Worm (Caenorhabditis elegans): ENCODE measurements around the gene C16A11.10.

The C16A11.10 gene

DNA sequence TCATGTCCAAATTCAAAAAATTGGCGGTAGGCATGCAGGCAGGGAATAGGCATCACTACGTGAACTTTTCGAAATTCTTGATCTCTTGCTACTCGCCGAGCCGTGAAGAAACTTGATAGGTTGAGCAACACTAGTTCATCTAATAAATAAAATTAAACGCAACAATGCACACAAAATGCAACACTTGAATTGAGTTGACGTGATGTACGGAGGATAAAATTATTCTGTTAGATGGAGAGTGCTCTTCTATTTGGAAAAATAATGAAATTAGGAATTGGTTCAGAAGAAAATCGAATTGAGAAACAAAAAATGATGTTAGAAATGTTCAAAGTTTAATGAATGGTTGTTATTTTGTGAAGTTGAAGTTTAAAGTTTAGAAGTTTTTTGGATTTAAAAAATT, 45.7 kb downstream of the C16A11.10 start:
- TF ChIP-seq madf-10 (tag; optimal IDR thresholded peaks at IDR 0.05) = no peak
- no peak for TF ChIP-seq cebp-2 (GFP tag; IDR thresholded peaks at IDR 0.05)
- no peak for TF ChIP-seq mes-4 (tag; optimal IDR thresholded peaks at IDR 0.05)
- no peak for TF ChIP-seq ztf-6 (GFP tag; IDR thresholded peaks at IDR 0.05)
- TF ChIP-seq lin-35 (GFP tag; optimal IDR thresholded peaks at IDR 0.05) = no peak
- TF ChIP-seq nhr-80 (tag; optimal IDR thresholded peaks at IDR 0.05) = no peak
- no peak for TF ChIP-seq atf-7 (tag; optimal IDR thresholded peaks at IDR 0.05)
- no peak for TF ChIP-seq F57A8.1 (GFP tag; optimal IDR thresholded peaks at IDR 0.05)
- TF ChIP-seq B0035.1 (tag; optimal IDR thresholded peaks at IDR 0.05) = no peak
- no peak for TF ChIP-seq egl-18 (GFP tag; IDR thresholded peaks at IDR 0.05)
- no peak for TF ChIP-seq snpc-1.1 (tag; optimal IDR thresholded peaks at IDR 0.05; ENCODE audit: insufficient read depth)
- no peak for TF ChIP-seq aptf-3 (GFP tag; IDR thresholded peaks at IDR 0.05)
- TF ChIP-seq Y53F4B.3 (GFP tag; IDR thresholded peaks at IDR 0.05) = no peak
- no peak for TF ChIP-seq lsl-1 (GFP tag; optimal IDR thresholded peaks at IDR 0.05)

DNA sequence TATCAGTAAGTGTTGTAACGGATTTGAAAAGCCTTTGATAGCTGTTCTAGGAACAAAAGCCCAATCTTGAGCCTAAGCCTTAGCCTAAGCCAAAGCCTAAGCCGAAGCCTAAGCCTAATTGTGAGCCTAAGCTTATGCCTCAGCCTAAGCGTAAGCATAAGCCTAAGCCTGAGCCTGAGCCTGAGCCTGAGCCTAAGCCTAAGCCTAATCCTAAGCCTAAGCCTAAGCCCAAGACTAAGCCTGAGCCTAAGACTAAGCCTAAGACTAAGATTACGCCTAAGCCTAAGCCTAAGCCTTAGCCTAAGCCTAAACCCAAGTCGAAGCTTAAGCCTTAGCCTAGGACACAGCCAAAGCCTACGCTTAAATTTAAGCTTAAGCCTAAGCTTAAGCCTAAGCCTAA, 46.5 kb downstream of the C16A11.10 start:
- no peak for TF ChIP-seq nhr-120 (GFP tag; IDR thresholded peaks at IDR 0.05)
- TF ChIP-seq ceh-40 (GFP tag; IDR thresholded peaks at IDR 0.05) = no peak
- no peak for TF ChIP-seq hlh-12 (tag; optimal IDR thresholded peaks at IDR 0.05)
- no peak for TF ChIP-seq F49E8.2 (tag; optimal IDR thresholded peaks at IDR 0.05; ENCODE audit: insufficient read depth)
- no peak for TF ChIP-seq F52B5.7 (tag; optimal IDR thresholded peaks at IDR 0.05)
- no peak for TF ChIP-seq ekl-4 (GFP tag; IDR thresholded peaks at IDR 0.05)
- no peak for TF ChIP-seq ztf-18 (tag; optimal IDR thresholded peaks at IDR 0.05)
- TF ChIP-seq rec-8 (tag; optimal IDR thresholded peaks at IDR 0.05) = no peak
- no peak for TF ChIP-seq gei-17 (GFP tag; optimal IDR thresholded peaks at IDR 0.05)
- no peak for TF ChIP-seq attf-5 (GFP tag; optimal IDR thresholded peaks at IDR 0.05)
- TF ChIP-seq efl-1 (GFP tag; optimal IDR thresholded peaks at IDR 0.05) = no peak
- no peak for TF ChIP-seq dox-1 (GFP tag; IDR thresholded peaks at IDR 0.05)
- TF ChIP-seq F39B2.1 (GFP tag; IDR thresholded peaks at IDR 0.05) = no peak
- no peak for TF ChIP-seq B0019.2 (GFP tag; conservative IDR thresholded peaks at IDR 0.05)
- TF ChIP-seq ceh-79 (tag; optimal IDR thresholded peaks at IDR 0.05) = no peak
- TF ChIP-seq lin-54 (GFP tag; optimal IDR thresholded peaks at IDR 0.05) = no peak
- TF ChIP-seq nhr-27 (tag; optimal IDR thresholded peaks at IDR 0.05) = no peak
- no peak for TF ChIP-seq egrh-3 (GFP tag; IDR thresholded peaks at IDR 0.05)

DNA sequence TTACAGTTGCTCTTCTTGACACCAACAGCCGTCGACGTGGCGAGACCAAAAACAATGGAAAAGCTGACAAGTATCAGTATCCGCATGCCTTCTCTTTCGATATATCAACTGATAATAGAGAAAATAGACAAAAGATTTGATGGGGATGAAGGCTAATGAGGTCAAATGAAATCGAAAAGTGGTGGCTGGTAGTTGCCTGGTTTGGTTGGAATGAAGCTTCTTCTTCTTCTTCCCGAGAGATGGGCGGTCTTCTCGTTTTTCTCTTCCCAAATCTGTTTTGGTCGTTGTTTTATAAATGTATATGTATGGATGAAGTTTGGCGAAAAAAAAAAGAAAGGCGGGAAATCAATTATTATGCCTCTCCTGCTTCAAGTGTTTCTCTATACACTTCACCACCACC, 50.6 kb downstream of the C16A11.10 start, which contains the start of gene C01F1.5:
Gene C01F1.5 (minus strand): TSS at position 103 of the 400 bp plus-strand sequence.
- TF ChIP-seq snpc-3.4 (tag; optimal IDR thresholded peaks at IDR 0.05) (peak; percentile 5), mel-28 (tag; optimal IDR thresholded peaks at IDR 0.05; ENCODE audit: borderline replicate concordance) (no peak)
